Worm (Caenorhabditis elegans) whole organism, late embryonic: Measurements from ENCODE around the gene nhr-53.

ENCODE experiments used
- ceh-9 ChIP-seq: sonication (generic microtip); optimal IDR thresholded peaks from 2 replicates; lab custom pipeline; 2016; ENCODE audit warnings: mild to moderate bottlenecking, missing genetic modification characterization, inconsistent platforms, missing compliant biosample characterization
- pqm-1 ChIP-seq: sonication (generic microtip); optimal IDR thresholded peaks from 2 replicates; lab custom pipeline; 2016; ENCODE audit warnings: missing genetic modification characterization, missing compliant biosample characterization
- sox-2 ChIP-seq: fragments of 200-800 bp; sonication (Bioruptor generic); IDR thresholded peaks from 2 replicates; pipeline ENCODE4 v1.3.6; 2022; ENCODE audit warnings: missing genetic modification reagents, missing genetic modification characterization, missing compliant biosample characterization

- TF ChIP-seq sox-2 (GFP tag; lab: Robert Waterston, UW): no peak
- TF ChIP-seq pqm-1: no peak
- TF ChIP-seq ceh-9 (tag; lab: Kevin White, UChicago): no peak
Measured at ce11 chrV:15721888-15722287, 19.7 kb upstream of the nhr-53 start, which contains the start of gene srh-140.
